Worm (Caenorhabditis elegans): ENCODE data around the gene F08F3.10.

DNA sequence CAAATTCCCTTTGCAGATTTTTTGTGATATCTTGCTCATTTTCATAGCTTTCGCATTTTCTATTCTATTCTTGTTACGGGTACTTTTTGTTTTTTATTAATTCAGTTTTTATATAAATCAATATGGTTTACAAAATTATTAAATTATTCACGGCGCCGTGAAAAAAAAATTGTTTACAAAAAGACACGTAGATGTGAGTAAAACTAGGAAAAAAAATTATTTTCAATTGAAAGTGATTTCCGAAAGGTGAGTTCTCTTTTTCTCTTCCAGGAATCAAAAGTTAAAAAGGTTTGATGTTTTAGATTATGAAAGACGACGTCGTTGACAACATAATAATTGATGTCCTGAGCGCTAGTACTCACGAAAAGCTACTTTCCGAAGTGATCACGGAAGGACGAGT, 4.9 kb upstream of the F08F3.10 start, which contains the start of gene C25A6.1:
- TF ChIP-seq Y75B8A.6 (GFP tag; IDR thresholded peaks at IDR 0.05) (no peak), mep-1 (tag; optimal IDR thresholded peaks at IDR 0.05) (no peak), mdl-1 (tag; optimal IDR thresholded peaks at IDR 0.05) (no peak), hlh-30 (tag; optimal IDR thresholded peaks at IDR 0.05; ENCODE audit: insufficient read depth) (no peak), ceh-44 (GFP tag; IDR thresholded peaks at IDR 0.05) (no peak), skn-1 (tag; optimal IDR thresholded peaks at IDR 0.05) (no peak), spr-3 (GFP tag; optimal IDR thresholded peaks at IDR 0.05) (no peak), dmd-9 (GFP tag; IDR thresholded peaks at IDR 0.05) (no peak), F37D6.2 (tag; optimal IDR thresholded peaks at IDR 0.05) (no peak), hmg-1.1 (GFP tag; IDR thresholded peaks at IDR 0.05) (no peak), lim-7 (GFP tag; IDR thresholded peaks at IDR 0.05) (no peak)

Data from whole organism, L4 larva.